Worm (Caenorhabditis elegans): ENCODE measurements around the gene T08G5.1.

T08G5.1 gene

ce11 chrV:14018640-14019039, at the start of gene T08G5.1, which contains the start of gene mtl-2:
TSS of gene T08G5.1 (plus strand) at chrV:14018766.
TSS of gene mtl-2 (minus strand) at chrV:14018673.
- no peak for TF ChIP-seq elt-1 (tag; optimal IDR thresholded peaks at IDR 0.05)
- TF ChIP-seq dmd-4 (tag; optimal IDR thresholded peaks at IDR 0.05) = no peak
- TF ChIP-seq ceh-82 (tag; optimal IDR thresholded peaks at IDR 0.05) = no peak
- TF ChIP-seq fos-1 (tag; optimal IDR thresholded peaks at IDR 0.05) = peak; percentile 48

DNA sequence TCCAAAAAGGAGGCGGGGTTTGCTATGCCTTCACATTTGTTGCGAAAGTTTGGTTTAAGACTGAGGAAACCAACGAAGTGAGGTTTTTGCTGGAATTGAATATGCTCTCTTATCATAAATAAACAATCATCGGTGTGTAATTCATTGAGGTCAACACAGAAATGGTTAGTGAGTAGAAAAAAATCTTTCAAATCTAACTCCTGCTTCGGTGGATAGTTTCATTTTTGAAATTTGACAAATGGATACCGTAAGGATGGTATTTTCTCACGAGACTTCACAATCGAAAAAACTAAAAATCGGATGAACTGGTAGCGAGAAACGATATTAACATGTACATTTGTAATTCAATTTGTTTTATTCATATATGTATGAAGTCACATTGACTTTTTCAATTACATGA, 37.8 kb upstream of the T08G5.1 start, which contains the start of gene eol-1:
TSS of gene eol-1 (minus strand) at position 101 of the 400 bp plus-strand sequence.
- TF ChIP-seq mab-5 (tag; optimal IDR thresholded peaks at IDR 0.05) (no peak), gmeb-1 (tag; optimal IDR thresholded peaks at IDR 0.05) (no peak), snpc-4 (tag; optimal IDR thresholded peaks at IDR 0.05) (no peak), nhr-11 (tag; optimal IDR thresholded peaks at IDR 0.05) (no peak), ztf-4 (tag; optimal IDR thresholded peaks at IDR 0.05) (no peak), ZK546.5 (tag; optimal IDR thresholded peaks at IDR 0.05) (no peak), sem-4 (tag; optimal IDR thresholded peaks at IDR 0.05) (no peak), egl-27 (tag; optimal IDR thresholded peaks at IDR 0.05) (no peak), fos-1 (tag; optimal IDR thresholded peaks at IDR 0.05) (no peak), nhr-21 (tag; optimal IDR thresholded peaks at IDR 0.05) (no peak), ztf-1 (GFP tag; conservative IDR thresholded peaks at IDR 0.05) (no peak)

DNA sequence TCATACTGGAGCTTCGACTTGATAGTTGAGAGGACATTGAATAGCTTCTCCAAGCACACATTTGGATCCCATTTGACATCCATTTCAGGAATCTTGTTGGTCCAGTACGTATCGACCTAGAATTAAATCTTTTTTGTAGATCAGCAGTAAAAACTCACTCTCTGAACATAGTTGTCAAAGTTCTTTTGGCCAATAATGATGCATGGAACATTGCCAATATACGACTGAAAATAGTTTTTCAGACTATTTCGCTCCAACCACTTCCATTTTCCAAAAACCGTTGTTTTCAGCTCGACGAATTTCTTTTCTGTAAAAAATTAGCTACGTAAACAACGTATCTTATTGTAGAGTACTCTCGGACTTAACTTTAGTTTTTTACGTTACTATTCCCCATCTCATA, 36.9 kb upstream of the T08G5.1 start:
- TF ChIP-seq fos-1 (tag; optimal IDR thresholded peaks at IDR 0.05) (no peak), sem-4 (tag; optimal IDR thresholded peaks at IDR 0.05) (no peak), nhr-25 (tag; optimal IDR thresholded peaks at IDR 0.05) (no peak), aly-2 (tag; optimal IDR thresholded peaks at IDR 0.05) (no peak), snpc-4 (tag; optimal IDR thresholded peaks at IDR 0.05) (no peak), ztf-11 (tag; optimal IDR thresholded peaks at IDR 0.05) (no peak), gmeb-1 (tag; optimal IDR thresholded peaks at IDR 0.05) (no peak), ZK546.5 (tag; optimal IDR thresholded peaks at IDR 0.05) (no peak), elt-1 (tag; optimal IDR thresholded peaks at IDR 0.05) (no peak)

DNA sequence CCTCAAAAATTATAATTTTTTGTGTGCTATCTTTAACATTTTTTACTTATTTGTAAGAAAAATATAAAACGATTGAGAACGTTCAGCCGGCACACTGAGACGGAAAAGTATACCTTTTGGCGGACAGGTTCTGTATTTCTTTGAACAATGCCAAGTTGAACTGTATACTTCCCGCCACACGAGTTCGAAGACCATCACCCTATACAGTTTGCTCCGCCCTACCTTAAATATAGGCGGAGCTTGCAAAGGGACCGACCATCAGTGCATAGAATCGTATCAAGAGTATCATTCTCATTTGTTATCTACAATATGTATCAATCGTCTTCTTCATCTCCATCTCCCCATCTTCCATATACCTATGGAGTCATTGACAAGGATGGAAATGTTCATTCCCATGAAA, 33.7 kb upstream of the T08G5.1 start, which contains the start of gene end-1:
TSS of gene end-1 (plus strand) at position 301 of the 400 bp plus-strand sequence.
- no peak for TF ChIP-seq ceh-82 (tag; optimal IDR thresholded peaks at IDR 0.05)
- no peak for TF ChIP-seq mab-5 (tag; optimal IDR thresholded peaks at IDR 0.05)
- no peak for TF ChIP-seq peb-1 (tag; optimal IDR thresholded peaks at IDR 0.05)
- TF ChIP-seq ama-1 (optimal IDR thresholded peaks at IDR 0.05) = no peak
- no peak for TF ChIP-seq gmeb-1 (tag; optimal IDR thresholded peaks at IDR 0.05)
- TF ChIP-seq lin-11 (tag; optimal IDR thresholded peaks at IDR 0.05) = no peak
- no peak for TF ChIP-seq nhr-10 (tag; optimal IDR thresholded peaks at IDR 0.05)
- TF ChIP-seq blmp-1 (tag; optimal IDR thresholded peaks at IDR 0.05; ENCODE audit: insufficient read depth) = no peak
- no peak for TF ChIP-seq nhr-11 (tag; optimal IDR thresholded peaks at IDR 0.05)
- no peak for TF ChIP-seq sma-3 (GFP tag; optimal IDR thresholded peaks at IDR 0.05)
- no peak for TF ChIP-seq nhr-21 (tag; optimal IDR thresholded peaks at IDR 0.05)
- TF ChIP-seq C34F6.9 (tag; optimal IDR thresholded peaks at IDR 0.05) = no peak
- no peak for TF ChIP-seq F13H6.1 (tag; optimal IDR thresholded peaks at IDR 0.05)

DNA sequence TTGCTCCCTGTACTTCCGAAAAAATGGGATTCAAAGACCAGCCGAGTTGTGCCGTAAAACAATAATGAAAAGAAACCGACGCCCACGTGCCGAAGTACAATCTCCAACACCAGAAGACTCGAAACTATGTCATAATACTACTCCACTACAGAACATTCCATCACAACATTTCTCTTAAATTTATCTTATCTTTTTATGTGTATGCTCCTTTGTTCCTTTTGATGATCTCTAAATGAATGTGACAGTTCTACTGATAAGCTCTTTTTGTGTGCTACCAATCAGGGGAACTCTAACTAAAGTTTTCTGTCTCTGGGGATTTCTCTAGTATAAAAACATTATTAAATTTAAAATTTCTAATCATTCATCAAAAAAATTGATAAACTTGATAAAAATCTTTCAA, 31.7 kb upstream of the T08G5.1 start:
- TF ChIP-seq crh-2 (tag; optimal IDR thresholded peaks at IDR 0.05) (peak; percentile 32), fos-1 (tag; optimal IDR thresholded peaks at IDR 0.05) (peak; percentile 71), F13H6.1 (tag; optimal IDR thresholded peaks at IDR 0.05) (no peak)

DNA sequence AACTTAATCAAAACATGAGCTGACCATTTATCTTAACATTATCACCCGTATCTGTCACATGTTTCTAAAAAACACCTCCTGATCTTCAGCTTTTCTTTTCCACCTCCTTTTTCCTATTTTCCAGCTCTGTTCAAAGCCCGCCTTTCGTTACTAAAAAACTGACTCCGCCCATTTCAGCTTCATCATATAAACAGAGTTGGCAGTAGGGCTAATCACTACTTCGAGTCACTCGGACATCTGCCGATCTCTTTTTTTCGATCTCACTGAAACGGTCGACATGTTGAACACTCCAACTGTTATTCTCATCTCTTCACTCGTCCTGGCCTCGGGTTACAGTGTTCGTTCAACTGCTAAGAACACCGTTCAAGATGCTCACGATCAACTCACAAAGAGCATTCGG, 26.1 kb upstream of the T08G5.1 start, which contains the start of gene droe-4:
TSS of gene droe-4 (plus strand) at position 172 of the 400 bp plus-strand sequence.
- no peak for TF ChIP-seq elt-1 (tag; optimal IDR thresholded peaks at IDR 0.05)
- TF ChIP-seq alr-1 (tag; optimal IDR thresholded peaks at IDR 0.05) = no peak
- TF ChIP-seq nhr-23 (tag; optimal IDR thresholded peaks at IDR 0.05) = no peak
- no peak for TF ChIP-seq mab-5 (tag; optimal IDR thresholded peaks at IDR 0.05)
- no peak for TF ChIP-seq zag-1 (tag; optimal IDR thresholded peaks at IDR 0.05)
- TF ChIP-seq F13H6.1 (tag; optimal IDR thresholded peaks at IDR 0.05) = no peak
- no peak for TF ChIP-seq Y55F3AM.14 (GFP tag; optimal IDR thresholded peaks at IDR 0.05)
- no peak for TF ChIP-seq ceh-16 (tag; optimal IDR thresholded peaks at IDR 0.05)
- TF ChIP-seq nhr-25 (tag; optimal IDR thresholded peaks at IDR 0.05) = no peak
- no peak for TF ChIP-seq skn-1 (tag; optimal IDR thresholded peaks at IDR 0.05)
- TF ChIP-seq unc-39 (tag; optimal IDR thresholded peaks at IDR 0.05) = no peak
- no peak for TF ChIP-seq mdl-1 (tag; optimal IDR thresholded peaks at IDR 0.05)
- TF ChIP-seq ztf-1 (GFP tag; conservative IDR thresholded peaks at IDR 0.05) = no peak
- TF ChIP-seq nhr-21 (tag; optimal IDR thresholded peaks at IDR 0.05) = no peak
- no peak for TF ChIP-seq sem-4 (tag; optimal IDR thresholded peaks at IDR 0.05)
- no peak for TF ChIP-seq R02D3.7 (tag; optimal IDR thresholded peaks at IDR 0.05)
